Fruit fly (Drosophila melanogaster) whole organism, embryonic: ENCODE data around the gene Targ1.
A peak's percentile ranks its signal among the peaks of the same experiment; 100 is the strongest.

Experiments
- Adf1 ChIP-seq: fragments of 200-800 bp; sonication (Bioruptor generic); IDR thresholded peaks from 2 replicates; pipeline ENCODE4 v1.3.6; 2022; ENCODE audit warnings: missing biosample characterization, missing genetic modification characterization
- Antp ChIP-seq: fragments of 200-800 bp; sonication (Bioruptor generic); optimal IDR thresholded peaks from 3 replicates; lab custom pipeline; 2016; ENCODE audit warnings: missing biosample characterization, missing genetic modification characterization
- B-H2 ChIP-seq: fragments of 200-800 bp; sonication (Bioruptor generic); optimal IDR thresholded peaks from 2 replicates; lab custom pipeline; 2018; ENCODE audit warnings: missing biosample characterization, mild to moderate bottlenecking, missing genetic modification characterization
- CG10147 ChIP-seq: fragments of 200-800 bp; sonication (Bioruptor generic); optimal IDR thresholded peaks from 2 replicates; lab custom pipeline; 2019; ENCODE audit warnings: missing biosample characterization, mild to moderate bottlenecking, missing genetic modification characterization, moderate library complexity
- CG10462 ChIP-seq: fragments of 200-800 bp; sonication (Bioruptor generic); optimal IDR thresholded peaks from 2 replicates; lab custom pipeline; 2016; ENCODE audit warnings: missing biosample characterization, missing genetic modification characterization
- CG12299 ChIP-seq: fragments of 200-800 bp; sonication (Bioruptor generic); optimal IDR thresholded peaks from 2 replicates; lab custom pipeline; 2018; ENCODE audit warnings: missing biosample characterization, mild to moderate bottlenecking, missing genetic modification characterization
- CG12391 ChIP-seq: fragments of 200-800 bp; sonication (Bioruptor generic); optimal IDR thresholded peaks from 3 replicates; lab custom pipeline; 2018; ENCODE audit warnings: missing biosample characterization, mild to moderate bottlenecking, missing genetic modification characterization, moderate library complexity
- CG13624 ChIP-seq: fragments of 200-800 bp; sonication (Bioruptor generic); optimal IDR thresholded peaks from 2 replicates; lab custom pipeline; 2016; ENCODE audit warnings: missing biosample characterization, missing genetic modification characterization
- CG13775 ChIP-seq: fragments of 200-800 bp; sonication (Bioruptor generic); optimal IDR thresholded peaks from 3 replicates; lab custom pipeline; 2017; ENCODE audit warnings: missing biosample characterization, mild to moderate bottlenecking, missing genetic modification characterization
- CG14860 ChIP-seq: fragments of 200-800 bp; sonication (Bioruptor generic); IDR thresholded peaks from 3 replicates; pipeline ENCODE4 v1.3.6; 2022; ENCODE audit warnings: missing biosample characterization, missing genetic modification characterization; ENCODE audit not compliant: partially characterized antibody
- CG16863 ChIP-seq: fragments of 200-800 bp; sonication (Bioruptor generic); optimal IDR thresholded peaks from 3 replicates; lab custom pipeline; 2016; ENCODE audit warnings: missing biosample characterization, missing genetic modification characterization
- CG17361 ChIP-seq: fragments of 200-800 bp; sonication (Bioruptor generic); IDR thresholded peaks from 3 replicates; pipeline ENCODE4 v1.3.6; 2022; ENCODE audit warnings: missing biosample characterization, missing genetic modification characterization
- CG18262 ChIP-seq: fragments of 200-800 bp; optimal IDR thresholded peaks from 3 replicates; lab custom pipeline; 2019; ENCODE audit warnings: missing biosample characterization, mild to moderate bottlenecking, missing genetic modification characterization, moderate library complexity
- CG4360 ChIP-seq: fragments of 200-800 bp; sonication (Bioruptor generic); IDR thresholded peaks from 2 replicates; pipeline ENCODE4 v1.3.6; 2022; ENCODE audit warnings: missing biosample characterization, missing genetic modification characterization
- CG4854 ChIP-seq: fragments of 200-800 bp; sonication (Bioruptor generic); optimal IDR thresholded peaks from 2 replicates; lab custom pipeline; 2016; ENCODE audit warnings: missing biosample characterization, missing genetic modification characterization, inconsistent platforms
- CG5245 ChIP-seq: fragments of 200-800 bp; sonication (Bioruptor generic); optimal IDR thresholded peaks from 3 replicates; lab custom pipeline; 2016; ENCODE audit warnings: missing biosample characterization, missing genetic modification characterization
- CG5953 ChIP-seq: fragments of 200-800 bp; sonication (Bioruptor generic); IDR thresholded peaks from 2 replicates; pipeline ENCODE4 v1.3.6; 2022; ENCODE audit warnings: missing biosample characterization, missing genetic modification characterization
- CG7271 ChIP-seq: fragments of 200-800 bp; sonication (Bioruptor generic); optimal IDR thresholded peaks from 2 replicates; lab custom pipeline; 2018; ENCODE audit warnings: missing biosample characterization, mild to moderate bottlenecking, missing genetic modification characterization, moderate library complexity
- CG8388 ChIP-seq: fragments of 200-800 bp; sonication (Bioruptor generic); optimal IDR thresholded peaks from 2 replicates; lab custom pipeline; 2019; ENCODE audit warnings: missing biosample characterization, mild to moderate bottlenecking, missing genetic modification characterization, moderate library complexity
- CG9609 ChIP-seq: fragments of 200-800 bp; sonication (Bioruptor generic); optimal IDR thresholded peaks from 3 replicates; lab custom pipeline; 2016; ENCODE audit warnings: missing biosample characterization, missing genetic modification characterization
- D19B ChIP-seq: fragments of 200-800 bp; sonication (Bioruptor generic); optimal IDR thresholded peaks from 2 replicates; lab custom pipeline; 2017; ENCODE audit warnings: missing biosample characterization, mild to moderate bottlenecking, missing genetic modification characterization
- Dek ChIP-seq: fragments of 200-800 bp; sonication (Bioruptor generic); optimal IDR thresholded peaks from 3 replicates; lab custom pipeline; 2019; ENCODE audit warnings: missing biosample characterization, mild to moderate bottlenecking, missing genetic modification characterization, moderate library complexity
- Dref ChIP-seq: fragments of 200-800 bp; sonication (Bioruptor generic); IDR thresholded peaks from 2 replicates; pipeline ENCODE4 v1.3.6; 2022; ENCODE audit warnings: missing biosample characterization, missing genetic modification characterization
- Kr ChIP-seq: fragments of 200-800 bp; sonication (Bioruptor generic); optimal IDR thresholded peaks from 2 replicates; lab custom pipeline; 2017; ENCODE audit warnings: missing biosample characterization, mild to moderate bottlenecking, missing genetic modification characterization
- PHDP ChIP-seq: fragments of 200-800 bp; sonication (Bioruptor generic); optimal IDR thresholded peaks from 3 replicates; lab custom pipeline; 2018; ENCODE audit warnings: missing biosample characterization, mild to moderate bottlenecking, missing genetic modification characterization, moderate library complexity
- Sin3A ChIP-seq: fragments of >200 bp; optimal IDR thresholded peaks from 2 replicates; lab custom pipeline; 2018
- Six4 ChIP-seq: fragments of 200-800 bp; sonication (Bioruptor generic); optimal IDR thresholded peaks from 2 replicates; lab custom pipeline; 2016; ENCODE audit warnings: missing biosample characterization, missing genetic modification characterization
- Xbp1 ChIP-seq: fragments of 200-800 bp; sonication (Bioruptor generic); optimal IDR thresholded peaks from 3 replicates; lab custom pipeline; 2016; ENCODE audit warnings: missing biosample characterization, mild to moderate bottlenecking, missing genetic modification characterization
- abd-A ChIP-seq: fragments of 200-800 bp; sonication (Bioruptor generic); optimal IDR thresholded peaks from 3 replicates; lab custom pipeline; 2019; ENCODE audit warnings: missing biosample characterization, mild to moderate bottlenecking, missing genetic modification characterization, moderate library complexity
- ap ChIP-seq: fragments of 200-800 bp; sonication (Bioruptor generic); IDR thresholded peaks from 2 replicates; pipeline ENCODE4 v1.3.6; 2022; ENCODE audit warnings: missing biosample characterization, missing genetic modification characterization
- ase ChIP-seq: fragments of 200-800 bp; sonication (Bioruptor generic); IDR thresholded peaks from 3 replicates; pipeline ENCODE4 v1.3.6; 2022; ENCODE audit warnings: missing biosample characterization, missing genetic modification characterization
- chif ChIP-seq, 2 experiments: fragments of 200-800 bp; sonication (Bioruptor generic); optimal IDR thresholded peaks; 3 replicates each; lab custom pipeline; 2016; ENCODE audit warnings: missing biosample characterization in 2 of 2, missing genetic modification characterization in 2 of 2
- chm ChIP-seq: fragments of 200-800 bp; sonication (Bioruptor generic); IDR thresholded peaks from 2 replicates; pipeline ENCODE4 v1.3.6; 2022; ENCODE audit warnings: missing biosample characterization, missing genetic modification characterization
- crc ChIP-seq: fragments of 200-800 bp; sonication (Bioruptor generic); optimal IDR thresholded peaks from 2 replicates; lab custom pipeline; 2016; ENCODE audit warnings: missing biosample characterization, missing genetic modification characterization
- cwo ChIP-seq: fragments of 200-800 bp; sonication (Bioruptor generic); optimal IDR thresholded peaks from 3 replicates; lab custom pipeline; 2017; ENCODE audit warnings: missing biosample characterization, missing genetic modification characterization, mild to moderate bottlenecking, moderate library complexity, missing genetic modification reagents
- danr ChIP-seq: fragments of 200-800 bp; sonication (Bioruptor generic); IDR thresholded peaks from 2 replicates; pipeline ENCODE4 v1.3.6; 2022; ENCODE audit warnings: missing biosample characterization, missing genetic modification characterization
- jigr1 ChIP-seq: fragments of 200-800 bp; sonication (Bioruptor generic); IDR thresholded peaks from 3 replicates; pipeline ENCODE4 v1.3.6; 2022; ENCODE audit warnings: missing biosample characterization, missing genetic modification characterization
- jing ChIP-seq: fragments of 200-800 bp; sonication (Bioruptor generic); optimal IDR thresholded peaks from 2 replicates; lab custom pipeline; 2018; ENCODE audit warnings: missing biosample characterization, mild to moderate bottlenecking, missing genetic modification characterization
- kay ChIP-seq: fragments of 200-800 bp; sonication (Bioruptor generic); optimal IDR thresholded peaks from 2 replicates; lab custom pipeline; 2016; ENCODE audit warnings: missing biosample characterization, missing genetic modification characterization
- knrl ChIP-seq: fragments of 200-800 bp; sonication (Bioruptor generic); IDR thresholded peaks from 3 replicates; pipeline ENCODE4 v1.3.6; 2022; ENCODE audit warnings: missing biosample characterization, missing genetic modification characterization; ENCODE audit not compliant: partially characterized antibody
- nom ChIP-seq: fragments of 200-800 bp; sonication (Bioruptor generic); optimal IDR thresholded peaks from 2 replicates; lab custom pipeline; 2017; ENCODE audit warnings: missing biosample characterization, missing genetic modification characterization, mild to moderate bottlenecking, moderate library complexity, missing genetic modification reagents
- repo ChIP-seq: fragments of 200-800 bp; sonication (Bioruptor generic); optimal IDR thresholded peaks from 2 replicates; lab custom pipeline; 2016; ENCODE audit warnings: missing biosample characterization, missing genetic modification characterization
- row ChIP-seq: fragments of 200-800 bp; sonication (Bioruptor generic); IDR thresholded peaks from 3 replicates; pipeline ENCODE4 v1.3.6; 2022; ENCODE audit warnings: missing biosample characterization, missing genetic modification characterization
- scrt ChIP-seq: fragments of 200-800 bp; sonication (Bioruptor generic); optimal IDR thresholded peaks from 2 replicates; lab custom pipeline; 2018; ENCODE audit warnings: missing biosample characterization, mild to moderate bottlenecking, missing genetic modification characterization, moderate library complexity
- sens ChIP-seq: fragments of 200-800 bp; sonication (Bioruptor generic); peaks from one replicate; lab custom pipeline; 2016; ENCODE audit warnings: missing biosample characterization, missing genetic modification characterization
- seq ChIP-seq: fragments of 200-800 bp; sonication (Bioruptor generic); IDR thresholded peaks from 2 replicates; pipeline ENCODE4 v1.3.6; 2022; ENCODE audit warnings: missing biosample characterization, missing genetic modification characterization
- sqz ChIP-seq: fragments of 200-800 bp; sonication (Bioruptor generic); optimal IDR thresholded peaks from 3 replicates; lab custom pipeline; 2018; ENCODE audit warnings: missing biosample characterization, mild to moderate bottlenecking, missing genetic modification characterization
- tgo ChIP-seq: fragments of 200-800 bp; sonication (Bioruptor generic); IDR thresholded peaks from 3 replicates; pipeline ENCODE4 v1.3.6; 2022; ENCODE audit warnings: missing biosample characterization, missing genetic modification characterization
- tio ChIP-seq: fragments of 200-800 bp; sonication (Bioruptor generic); optimal IDR thresholded peaks from 2 replicates; lab custom pipeline; 2017; ENCODE audit warnings: missing biosample characterization, missing genetic modification characterization, inconsistent platforms
- unc-4 ChIP-seq: fragments of 200-800 bp; sonication (Bioruptor generic); IDR thresholded peaks from 2 replicates; pipeline ENCODE4 v1.3.6; 2022; ENCODE audit warnings: missing biosample characterization, missing genetic modification characterization; ENCODE audit not compliant: partially characterized antibody
- zf30C ChIP-seq: fragments of 200-800 bp; sonication (Bioruptor generic); optimal IDR thresholded peaks from 3 replicates; lab custom pipeline; 2018; ENCODE audit warnings: missing biosample characterization, mild to moderate bottlenecking, missing genetic modification characterization

The Targ1 gene

DNA sequence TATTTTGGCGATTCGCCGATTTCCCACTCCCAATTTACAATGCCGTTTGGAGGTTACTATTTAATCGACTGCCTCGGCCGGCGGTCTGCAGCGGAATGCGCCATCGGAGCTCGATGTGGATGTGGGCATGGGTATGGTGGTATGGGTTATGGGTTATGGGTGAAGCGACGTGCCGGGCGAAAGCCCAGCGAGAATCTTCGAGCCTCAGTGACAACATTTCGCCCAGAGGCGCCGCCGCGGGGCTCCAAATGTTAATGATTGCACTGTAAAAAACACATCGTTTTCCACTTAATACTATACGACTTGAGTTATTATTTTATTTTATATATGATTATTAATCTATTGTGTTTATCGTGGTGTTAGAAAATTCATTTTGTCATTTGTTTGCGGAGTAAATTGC, 2.1 kb downstream of the Targ1 start (continued):
- TF ChIP-seq D19B (GFP tag; lab: Kevin White, UChicago) (no peak), cwo (GFP tag; lab: Kevin White, UChicago) (no peak), scrt (GFP tag; lab: Kevin White, UChicago) (no peak), sqz (GFP tag; lab: Kevin White, UChicago) (no peak), chm (GFP tag; lab: Robert Waterston, UW) (no peak), jing (no peak), CG12299 (tag; lab: Kevin White, UChicago) (no peak), sens (no peak), CG5953 (GFP tag; lab: Robert Waterston, UW) (no peak), CG16863 (GFP tag; lab: Kevin White, UChicago) (no peak), Dref (GFP tag; lab: Robert Waterston, UW) (no peak), CG9609 (GFP tag; lab: Kevin White, UChicago) (no peak), row (GFP tag; lab: Robert Waterston, UW) (peak; percentile 42; the same call in 2 of the 3 replicates), Kr (GFP tag; lab: Kevin White, UChicago) (no peak), danr (GFP tag; lab: Robert Waterston, UW) (no peak), CG18262 (tag; lab: Kevin White, UChicago) (peak; percentile 17), crc (GFP tag; lab: Kevin White, UChicago) (no peak)

dm6 chr3L:21196563-21196962, 6.1 kb downstream of the Targ1 start, which contains the start of the genes Targ3 and park:
Gene Targ3 (plus strand): TSS chr3L:21196831.
Gene park (minus strand): TSS chr3L:21196853.
- TF ChIP-seq CG5245 (GFP tag; lab: Kevin White, UChicago) = no peak
- peak; percentile 60 for TF ChIP-seq Xbp1 (GFP tag; lab: Kevin White, UChicago)
- TF ChIP-seq nom (GFP tag; lab: Kevin White, UChicago) = no peak
- TF ChIP-seq zf30C = peak; percentile 90
- peak; percentile 99 for TF ChIP-seq CG4854 (GFP tag; lab: Kevin White, UChicago)
- TF ChIP-seq CG7271 (tag; lab: Kevin White, UChicago) = no peak
- TF ChIP-seq abd-A (tag; lab: Kevin White, UChicago) = peak; percentile 4
- no peak for TF ChIP-seq knrl
- TF ChIP-seq Sin3A (lab: Kevin White, UChicago) = peak; percentile 42
- peak; percentile 35 for TF ChIP-seq PHDP (tag; lab: Kevin White, UChicago)
- TF ChIP-seq seq (GFP tag; lab: Robert Waterston, UW) = no peak
- TF ChIP-seq CG13624 = no peak
- no peak for TF ChIP-seq jigr1
- peak; percentile 16 to 17 for TF ChIP-seq chif (GFP tag; optimal IDR thresholded peaks at IDR 0.05; lab: Kevin White, UChicago)
- TF ChIP-seq tgo (GFP tag; lab: Robert Waterston, UW) = no peak
- no peak for TF ChIP-seq Six4
- no peak for TF ChIP-seq CG10147 (GFP tag; lab: Kevin White, UChicago)
- no peak for TF ChIP-seq CG17361
- TF ChIP-seq chm (GFP tag; lab: Robert Waterston, UW) = no peak
- TF ChIP-seq CG12391 (tag; lab: Kevin White, UChicago) = no peak
- no peak for TF ChIP-seq Adf1 (GFP tag; lab: Robert Waterston, UW)
- TF ChIP-seq repo = no peak
- TF ChIP-seq unc-4 (GFP tag; lab: Robert Waterston, UW) = 0 out of 2 replicates have a peak, but pooled peaks have one; percentile 29
- TF ChIP-seq Dek (tag; lab: Kevin White, UChicago) = no peak
- TF ChIP-seq B-H2 = peak; percentile 8
- TF ChIP-seq Antp (GFP tag; lab: Kevin White, UChicago) = peak; percentile 15
- no peak for TF ChIP-seq CG4360 (GFP tag; lab: Robert Waterston, UW)
- TF ChIP-seq tio (GFP tag; lab: Kevin White, UChicago) = no peak
- no peak for TF ChIP-seq ap (GFP tag; lab: Robert Waterston, UW)
- TF ChIP-seq CG14860 (GFP tag; lab: Robert Waterston, UW) = no peak
- no peak for TF ChIP-seq CG8388 (GFP tag; lab: Kevin White, UChicago)
- no peak for TF ChIP-seq kay
- peak; percentile 2 for TF ChIP-seq CG13775 (GFP tag; lab: Kevin White, UChicago)
- TF ChIP-seq CG10462 (GFP tag; lab: Kevin White, UChicago) = no peak
- TF ChIP-seq ase (GFP tag; lab: Robert Waterston, UW) = no peak
